Fruit fly (Drosophila melanogaster) whole organism, embryonic: ENCODE measurements around the gene CG3529.
A peak's percentile ranks its signal among the peaks of the same experiment; 100 is the strongest.

Experiments
- CG10462 ChIP-seq: fragments of 200-800 bp; sonication (Bioruptor generic); optimal IDR thresholded peaks from 2 replicates; lab custom pipeline; 2016; ENCODE audit warnings: missing biosample characterization, missing genetic modification characterization
- CG11456 ChIP-seq: fragments of 200-800 bp; sonication (Bioruptor generic); IDR thresholded peaks from 3 replicates; pipeline ENCODE4 v1.3.6; 2022; ENCODE audit warnings: missing biosample characterization, missing genetic modification characterization
- CG1832 ChIP-seq: fragments of 200-800 bp; sonication (Bioruptor generic); optimal IDR thresholded peaks from 2 replicates; lab custom pipeline; 2017; ENCODE audit warnings: missing biosample characterization, mild to moderate bottlenecking, missing genetic modification characterization, inconsistent platforms
- CG2875 ChIP-seq: fragments of 200-800 bp; sonication (Bioruptor generic); optimal IDR thresholded peaks from 2 replicates; lab custom pipeline; 2017; ENCODE audit warnings: missing biosample characterization, mild to moderate bottlenecking, missing genetic modification characterization, missing genetic modification reagents
- CG4707 ChIP-seq: fragments of 200-800 bp; sonication (Bioruptor generic); optimal IDR thresholded peaks from 2 replicates; lab custom pipeline; 2018; ENCODE audit warnings: missing biosample characterization, mild to moderate bottlenecking, missing genetic modification characterization, moderate library complexity
- CG9215 ChIP-seq: fragments of 200-800 bp; sonication (Bioruptor generic); IDR thresholded peaks from 2 replicates; pipeline ENCODE4 v1.3.6; 2022; ENCODE audit warnings: missing biosample characterization, missing genetic modification characterization
- CG9876 ChIP-seq: fragments of 200-800 bp; sonication (Bioruptor generic); optimal IDR thresholded peaks from 2 replicates; lab custom pipeline; 2016; ENCODE audit warnings: missing biosample characterization, missing genetic modification characterization
- Gsc ChIP-seq: fragments of 200-800 bp; sonication (Bioruptor generic); IDR thresholded peaks from 2 replicates; pipeline ENCODE4 v1.3.6; 2022; ENCODE audit warnings: missing biosample characterization, missing genetic modification characterization
- Kr ChIP-seq: fragments of 200-800 bp; sonication (Bioruptor generic); optimal IDR thresholded peaks from 2 replicates; lab custom pipeline; 2017; ENCODE audit warnings: missing biosample characterization, mild to moderate bottlenecking, missing genetic modification characterization
- eyg ChIP-seq: fragments of 200-800 bp; sonication (Bioruptor generic); optimal IDR thresholded peaks from 3 replicates; lab custom pipeline; 2016; ENCODE audit warnings: missing biosample characterization, missing genetic modification characterization
- fd102C ChIP-seq: fragments of 200-800 bp; sonication (Bioruptor generic); optimal IDR thresholded peaks from 2 replicates; lab custom pipeline; 2018; ENCODE audit warnings: missing biosample characterization, mild to moderate bottlenecking, missing genetic modification characterization, moderate library complexity
- otp ChIP-seq: fragments of 200-800 bp; sonication (Bioruptor generic); IDR thresholded peaks from 3 replicates; pipeline ENCODE4, ENCODE4 v1.3.6; 2022; ENCODE audit warnings: missing biosample characterization, missing genetic modification characterization
- salm ChIP-seq: fragments of 200-800 bp; sonication (Bioruptor generic); optimal IDR thresholded peaks from 2 replicates; lab custom pipeline; 2018; ENCODE audit warnings: missing biosample characterization, mild to moderate bottlenecking, missing genetic modification characterization
- wdn ChIP-seq: fragments of 200-800 bp; sonication (Bioruptor generic); IDR thresholded peaks from 2 replicates; pipeline ENCODE4 v1.3.6; 2022; ENCODE audit warnings: missing biosample characterization, missing genetic modification characterization

DNA sequence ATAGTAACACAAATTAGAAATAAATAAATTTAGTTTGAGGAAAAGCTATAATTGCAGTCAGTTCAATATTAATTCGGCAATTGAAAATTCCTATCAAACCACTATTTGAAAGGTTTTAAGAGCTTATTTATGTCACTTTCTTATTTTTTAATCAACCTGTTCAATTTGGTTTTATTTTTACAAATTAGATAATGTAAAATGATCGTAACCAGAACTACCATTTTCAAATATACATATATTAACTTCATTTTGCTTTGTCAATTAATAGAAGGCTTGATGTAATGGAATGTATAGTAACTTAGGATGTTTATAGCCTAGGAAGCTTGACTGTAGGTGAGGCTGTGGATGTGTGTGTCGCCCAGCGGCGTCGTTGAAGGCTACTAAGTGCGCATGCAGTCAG, 19.9 kb downstream of the CG3529 start:
- TF ChIP-seq CG10462 (GFP tag; lab: Kevin White, UChicago), result no peak
- no peak for TF ChIP-seq eyg (GFP tag; lab: Kevin White, UChicago)
- no peak for TF ChIP-seq Gsc
- no peak for TF ChIP-seq fd102C (GFP tag; lab: Kevin White, UChicago)
- no peak for TF ChIP-seq CG11456
- TF ChIP-seq Kr (GFP tag; lab: Kevin White, UChicago), result no peak
- no peak for TF ChIP-seq CG2875 (GFP tag; lab: Kevin White, UChicago)
- TF ChIP-seq CG9215 (GFP tag; lab: Robert Waterston, UW), result peak; percentile 31; the same call in 1 of the 2 replicates
- no peak for TF ChIP-seq salm (tag; lab: Kevin White, UChicago)
- no peak for TF ChIP-seq CG1832 (GFP tag; lab: Kevin White, UChicago)
- TF ChIP-seq otp (GFP tag; lab: Robert Waterston, UW), result no peak
- TF ChIP-seq CG9876 (GFP tag; lab: Kevin White, UChicago), result no peak
- TF ChIP-seq CG4707 (GFP tag; lab: Kevin White, UChicago), result no peak
- TF ChIP-seq wdn (GFP tag; lab: Robert Waterston, UW), result no peak
